Worm (Caenorhabditis elegans): Measurements from ENCODE around the gene ZK721.4.

ZK721.4 gene

DNA sequence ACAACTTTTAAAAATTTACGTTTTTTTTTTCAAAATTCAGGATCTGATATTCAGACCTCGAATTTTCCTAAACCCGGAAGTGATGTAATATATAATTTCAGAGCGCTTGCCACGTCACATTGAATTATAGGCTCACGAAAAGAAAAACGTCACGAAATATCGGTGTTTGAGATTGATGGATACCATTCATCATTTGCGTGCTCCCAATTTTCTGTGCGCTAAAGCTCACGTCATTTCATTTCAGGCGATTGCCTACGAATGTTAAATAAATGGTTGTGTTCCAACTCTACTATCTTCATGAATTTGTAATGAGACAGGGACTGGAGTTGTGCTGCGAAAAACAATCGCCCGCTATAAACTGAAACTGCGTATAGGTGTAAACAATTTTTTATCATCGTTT is 30.1 kb downstream of the ZK721.4 start:
- peak; percentile 71 for TF ChIP-seq lin-39 (tag; optimal IDR thresholded peaks at IDR 0.05)
- TF ChIP-seq nhr-76 (tag; optimal IDR thresholded peaks at IDR 0.05) = no peak

DNA sequence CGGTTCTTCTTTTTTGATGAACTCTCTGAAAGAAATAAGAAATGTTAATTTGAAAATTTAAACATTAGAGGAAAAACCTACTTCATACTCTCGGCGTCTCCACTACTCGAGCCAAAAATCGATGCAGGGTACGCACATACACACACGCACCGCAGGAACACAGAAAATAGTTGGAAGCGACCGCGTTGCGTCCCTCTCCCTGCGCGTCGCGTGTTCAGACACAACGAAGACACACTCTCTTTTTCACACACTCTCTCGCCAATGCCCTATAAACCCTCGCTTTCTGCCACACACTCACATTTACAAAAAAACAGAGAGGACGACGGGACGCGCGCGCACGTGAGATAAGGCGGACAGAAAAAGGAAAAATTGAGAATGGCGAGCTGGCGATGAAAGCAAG is 32.2 kb downstream of the ZK721.4 start, which contains the start of gene R04E5.9:
TSS of gene R04E5.9 (minus strand) at position 235 of the 400 bp plus-strand sequence.
- TF ChIP-seq nhr-77 (tag; optimal IDR thresholded peaks at IDR 0.05) (no peak), daf-12 (tag; optimal IDR thresholded peaks at IDR 0.05) (no peak), elt-3 (tag; optimal IDR thresholded peaks at IDR 0.05) (no peak), nhr-76 (tag; optimal IDR thresholded peaks at IDR 0.05) (no peak), nhr-11 (tag; optimal IDR thresholded peaks at IDR 0.05) (no peak), zag-1 (tag; optimal IDR thresholded peaks at IDR 0.05) (no peak), nhr-12 (tag; optimal IDR thresholded peaks at IDR 0.05) (no peak), ZK546.5 (tag; optimal IDR thresholded peaks at IDR 0.05) (no peak), mml-1 (tag; optimal IDR thresholded peaks at IDR 0.05) (peak; percentile 16), pha-4 (tag; optimal IDR thresholded peaks at IDR 0.05) (peak; percentile 95), nhr-67 (tag; optimal IDR thresholded peaks at IDR 0.05) (no peak), nhr-23 (tag; optimal IDR thresholded peaks at IDR 0.05) (peak; percentile 78), R02D3.7 (tag; optimal IDR thresholded peaks at IDR 0.05) (peak; percentile 52), fkh-2 (tag; optimal IDR thresholded peaks at IDR 0.05) (no peak), elt-2 (tag; optimal IDR thresholded peaks at IDR 0.05) (peak; percentile 87), aly-2 (tag; optimal IDR thresholded peaks at IDR 0.05) (no peak), eor-1 (tag; optimal IDR thresholded peaks at IDR 0.05) (no peak), jun-1 (tag; optimal IDR thresholded peaks at IDR 0.05) (peak; percentile 82), ceh-28 (tag; optimal IDR thresholded peaks at IDR 0.05) (peak; percentile 86), fos-1 (tag; optimal IDR thresholded peaks at IDR 0.05) (peak; percentile 13), ztf-11 (tag; optimal IDR thresholded peaks at IDR 0.05) (no peak), ama-1 (optimal IDR thresholded peaks at IDR 0.05) (peak; percentile 70), egl-27 (tag; optimal IDR thresholded peaks at IDR 0.05) (no peak), mdl-1 (tag; optimal IDR thresholded peaks at IDR 0.05) (peak; percentile 89), tbx-2 (tag; optimal IDR thresholded peaks at IDR 0.05) (peak; percentile 64), pqm-1 (tag; optimal IDR thresholded peaks at IDR 0.05) (peak; percentile 69), nhr-43 (tag; optimal IDR thresholded peaks at IDR 0.05; ENCODE audit: poor library complexity, severe bottlenecking) (peak; percentile 47), ceh-82 (tag; optimal IDR thresholded peaks at IDR 0.05) (peak; percentile 18), hmg-11 (tag; optimal IDR thresholded peaks at IDR 0.05) (peak; percentile 98), lin-39 (tag; optimal IDR thresholded peaks at IDR 0.05) (peak; percentile 94), fkh-10 (GFP tag; optimal IDR thresholded peaks at IDR 0.05) (peak; percentile 82), nhr-25 (tag; optimal IDR thresholded peaks at IDR 0.05) (peak; percentile 77), ceh-16 (tag; optimal IDR thresholded peaks at IDR 0.05) (no peak), ztf-4 (tag; optimal IDR thresholded peaks at IDR 0.05) (no peak), lin-15B (tag; optimal IDR thresholded peaks at IDR 0.05) (peak; percentile 60), unc-62 (GFP tag; optimal IDR thresholded peaks at IDR 0.05) (no peak), nfya-1 (tag; optimal IDR thresholded peaks at IDR 0.05; ENCODE audit: insufficient read depth) (peak; percentile 94), sea-2 (GFP tag; optimal IDR thresholded peaks at IDR 0.05) (peak; percentile 90), lsy-12 (tag; optimal IDR thresholded peaks at IDR 0.05) (peak; percentile 10), ceh-9 (tag; optimal IDR thresholded peaks at IDR 0.05) (no peak), unc-39 (tag; optimal IDR thresholded peaks at IDR 0.05) (no peak), nhr-28 (tag; optimal IDR thresholded peaks at IDR 0.05) (no peak), snpc-4 (tag; optimal IDR thresholded peaks at IDR 0.05) (peak; percentile 69), nhr-237 (tag; optimal IDR thresholded peaks at IDR 0.05) (no peak), skn-1 (tag; optimal IDR thresholded peaks at IDR 0.05) (peak; percentile 78), elt-1 (tag; optimal IDR thresholded peaks at IDR 0.05) (peak; percentile 57), egl-5 (tag; optimal IDR thresholded peaks at IDR 0.05) (peak; percentile 92)
